Fruit fly (Drosophila melanogaster) S2 (cell line): ENCODE results near the gene CG7384.

Experiments
- CG8478 ChIP-seq: fragments of >200 bp; optimal IDR thresholded peaks from 2 replicates; lab custom pipeline; 2018
- CTCF ChIP-seq, 2 experiments: fragments of >200 bp; optimal IDR thresholded peaks; 2 replicates each; lab custom pipeline; 2018

DNA sequence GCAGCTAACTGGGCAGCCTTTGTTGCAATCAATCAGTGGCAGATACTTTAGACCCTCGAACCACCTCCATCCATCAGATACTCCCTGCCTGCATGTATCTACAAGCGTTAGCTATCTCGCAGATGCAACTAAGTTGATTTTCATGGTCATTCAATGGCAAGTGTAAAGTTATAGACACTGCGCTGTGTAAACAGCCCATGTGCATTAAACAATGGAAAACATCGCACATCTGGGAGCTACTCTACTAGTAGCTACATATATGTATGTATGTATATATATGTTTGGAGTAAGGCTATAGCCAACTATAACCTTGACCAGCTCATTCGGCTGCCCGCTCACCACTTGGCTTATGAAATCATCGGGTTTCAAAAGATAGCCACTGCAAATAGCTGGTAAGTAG, 40.0 kb downstream of the CG7384 start:
- TF ChIP-seq CG8478: no peak
- TF ChIP-seq CTCF (optimal IDR thresholded peaks at IDR 0.05; lab: Kevin White, UChicago): no peak
